Worm (Caenorhabditis elegans) whole organism, L1 larva: ENCODE measurements around the gene C34B4.4.

Experiments
- C34B4.2 ChIP-seq: sonication (generic microtip); optimal IDR thresholded peaks from 2 replicates; lab custom pipeline; 2017; ENCODE audit warnings: mild to moderate bottlenecking, missing genetic modification characterization, missing compliant biosample characterization
- Y116A8C.19 ChIP-seq: sonication (generic microtip); optimal IDR thresholded peaks from 2 replicates; lab custom pipeline; 2016; ENCODE audit warnings: missing compliant biosample characterization, missing genetic modification characterization, borderline replicate concordance
- ama-1 ChIP-seq: fragments of 150-350 bp; optimal IDR thresholded peaks from 2 replicates; lab custom pipeline; 2014
- ceh-63 ChIP-seq: fragments of 200-800 bp; sonication (Bioruptor generic); optimal IDR thresholded peaks from 2 replicates; lab custom pipeline; 2018; ENCODE audit warnings: mild to moderate bottlenecking, missing genetic modification characterization, missing compliant biosample characterization
- ceh-8 ChIP-seq: fragments of 200-800 bp; sonication (Bioruptor generic); optimal IDR thresholded peaks from 2 replicates; lab custom pipeline; 2018; ENCODE audit warnings: mild to moderate bottlenecking, missing genetic modification characterization, moderate library complexity, missing compliant biosample characterization
- ceh-82 ChIP-seq, 3 experiments: fragments of 150-350 bp in 1 of 3; sonication (generic microtip) in 2 of 3; optimal IDR thresholded peaks; 2 replicates each; lab custom pipeline; 2014 to 2017; ENCODE audit warnings: missing biosample characterization in 3 of 3, missing genetic modification characterization in 3 of 3
- ceh-88 ChIP-seq: fragments of 200-800 bp; sonication (Bioruptor generic); IDR thresholded peaks from 2 replicates; pipeline ENCODE4 v1.3.6; 2022; ENCODE audit warnings: missing genetic modification characterization, missing compliant biosample characterization
- ceh-90 ChIP-seq: sonication (generic microtip); optimal IDR thresholded peaks from 2 replicates; lab custom pipeline; 2016; ENCODE audit warnings: missing genetic modification characterization, missing compliant biosample characterization
- ces-1 ChIP-seq: fragments of 150-350 bp; optimal IDR thresholded peaks from 2 replicates; lab custom pipeline; 2014; ENCODE audit warnings: missing biosample characterization, missing genetic modification reagents, missing genetic modification characterization
- dpl-1 ChIP-seq, 3 experiments: fragments of 150-350 bp in 2 of 3; sonication (generic microtip) in 1 of 3; optimal IDR thresholded peaks; 2 replicates each; lab custom pipeline; 2014 to 2017; ENCODE audit warnings: missing biosample characterization in 3 of 3, missing genetic modification characterization in 3 of 3, missing genetic modification reagents in 3 of 3
- efl-1 ChIP-seq, 4 experiments: fragments of 150-350 bp; optimal IDR thresholded peaks in 3 of 4; peaks in 1 of 4; 1 replicate in 1 of 4; 2 replicates in 3 of 4; lab custom pipeline; 2014; ENCODE audit warnings: missing biosample characterization in 2 of 4, missing genetic modification characterization in 2 of 4, missing genetic modification reagents in 2 of 4
- egl-27 ChIP-seq, 2 experiments: fragments of 150-350 bp in 1 of 2; sonication (generic microtip); optimal IDR thresholded peaks; 3 replicates each; lab custom pipeline; 2017 to 2018; ENCODE audit warnings: missing biosample characterization in 2 of 2, missing genetic modification characterization in 2 of 2, missing genetic modification reagents in 2 of 2
- elt-2 ChIP-seq: sonication (generic microtip); optimal IDR thresholded peaks from 2 replicates; lab custom pipeline; 2016; ENCODE audit warnings: missing genetic modification characterization, mild to moderate bottlenecking, inconsistent platforms, missing compliant biosample characterization, missing genetic modification reagents
- elt-3 ChIP-seq, 6 experiments: fragments of 150-350 bp in 1 of 6; sonication (generic microtip); optimal IDR thresholded peaks; 2 replicates each; lab custom pipeline; 2017 to 2018; ENCODE audit warnings: missing biosample characterization in 6 of 6, missing genetic modification characterization in 6 of 6, inconsistent platforms in 1 of 6
- ets-5 ChIP-seq: fragments of 200-800 bp; sonication (Bioruptor generic); IDR thresholded peaks from 2 replicates; pipeline ENCODE4 v1.3.6; 2022; ENCODE audit warnings: missing genetic modification characterization, missing compliant biosample characterization
- fkh-4 ChIP-seq: sonication (generic microtip); optimal IDR thresholded peaks from 2 replicates; lab custom pipeline; 2016; ENCODE audit warnings: missing compliant biosample characterization, missing genetic modification characterization, borderline replicate concordance
- grh-1 ChIP-seq: fragments of 200-800 bp; sonication (Bioruptor generic); IDR thresholded peaks from 2 replicates; pipeline ENCODE4 v1.3.6; 2022; ENCODE audit warnings: missing genetic modification reagents, missing genetic modification characterization, missing compliant biosample characterization
- hlh-4 ChIP-seq: sonication (generic microtip); optimal IDR thresholded peaks from 2 replicates; lab custom pipeline; 2016; ENCODE audit warnings: mild to moderate bottlenecking, missing genetic modification characterization, missing compliant biosample characterization
- hpl-2 ChIP-seq: fragments of 150-350 bp; optimal IDR thresholded peaks from 2 replicates; lab custom pipeline; 2014; ENCODE audit warnings: missing biosample characterization, missing genetic modification reagents, missing genetic modification characterization
- lin-15B ChIP-seq: fragments of 150-350 bp; sonication (generic microtip); optimal IDR thresholded peaks from 3 replicates; lab custom pipeline; 2014; ENCODE audit warnings: missing biosample characterization, missing genetic modification characterization
- lin-35 ChIP-seq, 2 experiments: fragments of 150-350 bp; optimal IDR thresholded peaks; 2 replicates each; lab custom pipeline; 2014; ENCODE audit warnings: missing biosample characterization in 2 of 2, missing genetic modification characterization in 2 of 2, missing genetic modification reagents in 2 of 2
- lin-39 ChIP-seq: fragments of 150-350 bp; optimal IDR thresholded peaks from 2 replicates; lab custom pipeline; 2014; ENCODE audit warnings: missing biosample characterization, missing genetic modification reagents, missing genetic modification characterization
- lir-3 ChIP-seq: sonication (generic microtip); optimal IDR thresholded peaks from 2 replicates; lab custom pipeline; 2016; ENCODE audit warnings: mild to moderate bottlenecking, missing genetic modification characterization, moderate library complexity, missing compliant biosample characterization; ENCODE audit not compliant: poor library complexity
- lsy-2 ChIP-seq, 2 experiments: fragments of 150-350 bp; optimal IDR thresholded peaks; 2 replicates each; lab custom pipeline; 2014; ENCODE audit warnings: missing biosample characterization in 2 of 2, missing genetic modification characterization in 2 of 2
- mab-9 ChIP-seq: fragments of 200-800 bp; sonication (Bioruptor generic); IDR thresholded peaks from 2 replicates; pipeline ENCODE4 v1.3.6; 2022; ENCODE audit warnings: missing genetic modification reagents, missing genetic modification characterization, missing compliant biosample characterization
- mef-2 ChIP-seq: fragments of 150-350 bp; optimal IDR thresholded peaks from 2 replicates; lab custom pipeline; 2014; ENCODE audit warnings: missing biosample characterization, missing genetic modification characterization
- nhr-12 ChIP-seq: sonication (generic microtip); optimal IDR thresholded peaks from 2 replicates; lab custom pipeline; 2017; ENCODE audit warnings: missing biosample characterization, missing genetic modification characterization
- nhr-19 ChIP-seq: fragments of 200-800 bp; sonication (Bioruptor generic); conservative IDR thresholded peaks from 2 replicates; pipeline ENCODE4 v1.3.6; 2022; ENCODE audit warnings: missing genetic modification characterization, missing compliant biosample characterization
- nhr-237 ChIP-seq: fragments of 150-350 bp; optimal IDR thresholded peaks from 2 replicates; lab custom pipeline; 2014; ENCODE audit warnings: missing biosample characterization, missing genetic modification characterization
- nhr-28 ChIP-seq: fragments of 150-350 bp; optimal IDR thresholded peaks from 2 replicates; lab custom pipeline; 2014; ENCODE audit warnings: missing biosample characterization, missing genetic modification characterization
- nhr-47 ChIP-seq: sonication (generic microtip); optimal IDR thresholded peaks from 2 replicates; lab custom pipeline; 2016; ENCODE audit warnings: mild to moderate bottlenecking, missing genetic modification characterization, moderate library complexity, missing compliant biosample characterization
- nhr-71 ChIP-seq: sonication (generic microtip); optimal IDR thresholded peaks from 2 replicates; lab custom pipeline; 2016; ENCODE audit warnings: mild to moderate bottlenecking, missing genetic modification characterization, moderate library complexity, missing compliant biosample characterization
- nhr-77 ChIP-seq: fragments of 150-350 bp; optimal IDR thresholded peaks from 2 replicates; lab custom pipeline; 2014; ENCODE audit warnings: missing biosample characterization, missing genetic modification characterization
- nhr-84 ChIP-seq: sonication (generic microtip); optimal IDR thresholded peaks from 2 replicates; lab custom pipeline; 2017; ENCODE audit warnings: missing biosample characterization, missing genetic modification characterization
- nhr-85 ChIP-seq: sonication (generic microtip); peaks from one replicate; lab custom pipeline; 2016; ENCODE audit warnings: missing genetic modification characterization, inconsistent platforms, missing compliant biosample characterization
- pag-3 ChIP-seq: sonication (generic microtip); optimal IDR thresholded peaks from 2 replicates; lab custom pipeline; 2017; ENCODE audit warnings: missing genetic modification characterization, mild to moderate bottlenecking, missing compliant biosample characterization, antibody characterized with exemption, borderline replicate concordance; ENCODE audit not compliant: insufficient read depth
- rnt-1 ChIP-seq: sonication (generic microtip); optimal IDR thresholded peaks from 2 replicates; lab custom pipeline; 2016; ENCODE audit warnings: mild to moderate bottlenecking, missing genetic modification characterization, moderate library complexity, missing compliant biosample characterization
- skn-1 ChIP-seq: fragments of 150-350 bp; optimal IDR thresholded peaks from 2 replicates; lab custom pipeline; 2014; ENCODE audit warnings: missing biosample characterization, missing genetic modification characterization
- snu-23 ChIP-seq: sonication (generic microtip); optimal IDR thresholded peaks from 2 replicates; lab custom pipeline; 2016; ENCODE audit warnings: missing genetic modification characterization, missing compliant biosample characterization
- sox-4 ChIP-seq: sonication (generic microtip); optimal IDR thresholded peaks from 2 replicates; lab custom pipeline; 2016; ENCODE audit warnings: missing genetic modification characterization, missing compliant biosample characterization
- sup-37 ChIP-seq: fragments of 200-800 bp; sonication (Bioruptor generic); optimal IDR thresholded peaks from 2 replicates; lab custom pipeline; 2018; ENCODE audit warnings: mild to moderate bottlenecking, missing genetic modification characterization, missing compliant biosample characterization
- swsn-7 ChIP-seq: sonication (generic microtip); optimal IDR thresholded peaks from 2 replicates; lab custom pipeline; 2016; ENCODE audit warnings: missing genetic modification characterization, missing compliant biosample characterization
- tlp-1 ChIP-seq: fragments of 150-350 bp; optimal IDR thresholded peaks from 2 replicates; lab custom pipeline; 2014; ENCODE audit warnings: missing biosample characterization, missing genetic modification characterization
- unc-130 ChIP-seq: fragments of 150-350 bp; optimal IDR thresholded peaks from 2 replicates; lab custom pipeline; 2017; ENCODE audit warnings: missing biosample characterization, missing genetic modification characterization, inconsistent platforms
- unc-30 ChIP-seq: sonication (generic microtip); optimal IDR thresholded peaks from 2 replicates; lab custom pipeline; 2017; ENCODE audit warnings: missing biosample characterization, missing genetic modification characterization
- unc-62 ChIP-seq: fragments of 150-350 bp; optimal IDR thresholded peaks from 2 replicates; lab custom pipeline; 2014; ENCODE audit warnings: missing biosample characterization, missing genetic modification reagents, missing genetic modification characterization
- zag-1 ChIP-seq: fragments of 150-350 bp; optimal IDR thresholded peaks from 2 replicates; lab custom pipeline; 2014; ENCODE audit warnings: missing biosample characterization, missing genetic modification characterization

C34B4.4 gene

ce11 chrV:13081197-13081747, 8.9 kb upstream of the C34B4.4 start (continued):
- peak; percentile 44; the same call in 1 of the 2 replicates for TF ChIP-seq ceh-88 (GFP tag; lab: Robert Waterston, UW)
- TF ChIP-seq ceh-8 = no peak
- TF ChIP-seq ets-5 (GFP tag; lab: Robert Waterston, UW) = no peak
- peak; percentile 97 for TF ChIP-seq nhr-19
- peak; percentile 85 for TF ChIP-seq snu-23
- TF ChIP-seq rnt-1 (tag; lab: Kevin White, UChicago) = no peak
- TF ChIP-seq nhr-237 (tag; lab: Kevin White, UChicago) = no peak
- peak; percentile 57 to 73 for TF ChIP-seq lsy-2 (tag; optimal IDR thresholded peaks at IDR 0.05; lab: Kevin White, UChicago)
- TF ChIP-seq nhr-28 (tag; lab: Kevin White, UChicago) = no peak
- no peak for TF ChIP-seq fkh-4 (tag; lab: Kevin White, UChicago)
- TF ChIP-seq lin-35 (GFP tag; optimal IDR thresholded peaks at IDR 0.05; lab: Kevin White, UChicago) = peak; percentile 5 to 71
- TF ChIP-seq pag-3 (tag; lab: Kevin White, UChicago) = peak; percentile 60
- no peak for TF ChIP-seq hpl-2
- TF ChIP-seq skn-1 (tag; lab: Kevin White, UChicago) = no peak
- peak; percentile 77 for TF ChIP-seq nhr-47 (tag; lab: Kevin White, UChicago)
- peak; percentile 62 for TF ChIP-seq elt-2
- TF ChIP-seq hlh-4 (tag; lab: Kevin White, UChicago) = no peak
- peak; percentile 75 for TF ChIP-seq lin-39 (tag; lab: Kevin White, UChicago)
- peak; percentile 24 for TF ChIP-seq unc-62
- no peak for TF ChIP-seq mef-2
- TF ChIP-seq unc-30 (tag; lab: Kevin White, UChicago) = no peak
- no peak for TF ChIP-seq ama-1 (lab: Kevin White, UChicago)
- peak; percentile 97 for TF ChIP-seq nhr-71 (tag; lab: Kevin White, UChicago)
- no peak for TF ChIP-seq ces-1 (GFP tag; lab: Kevin White, UChicago)
- peak in 2 of 3 experiments; percentile 2 to 25 for TF ChIP-seq ceh-82 (tag; optimal IDR thresholded peaks at IDR 0.05; lab: Kevin White, UChicago)
- peak in 5 of 6 experiments; percentile 86 to 100 (median 96) for TF ChIP-seq elt-3 (tag; optimal IDR thresholded peaks at IDR 0.05; lab: Kevin White, UChicago)
- TF ChIP-seq sox-4 (tag; lab: Kevin White, UChicago) = no peak
- no peak for TF ChIP-seq nhr-84 (tag; lab: Kevin White, UChicago)
- no peak for TF ChIP-seq zag-1 (tag; lab: Kevin White, UChicago)
- TF ChIP-seq unc-130 (tag; lab: Kevin White, UChicago) = peak; percentile 6
- TF ChIP-seq lir-3 = peak; percentile 45
- TF ChIP-seq egl-27 (tag; optimal IDR thresholded peaks at IDR 0.05; lab: Kevin White, UChicago) = peak; percentile 53 to 65
- peak; percentile 100 for TF ChIP-seq nhr-85
- no peak for TF ChIP-seq nhr-12
- TF ChIP-seq ceh-63 (GFP tag; lab: Kevin White, UChicago) = no peak
- TF ChIP-seq mab-9 = no peak
- TF ChIP-seq nhr-77 (tag; lab: Kevin White, UChicago) = peak; percentile 36
- TF ChIP-seq grh-1 (GFP tag; lab: Robert Waterston, UW) = peak; percentile 100
- no peak for TF ChIP-seq Y116A8C.19 (tag; lab: Kevin White, UChicago)
- no peak for TF ChIP-seq tlp-1 (tag; lab: Kevin White, UChicago)
- TF ChIP-seq ceh-90 (tag; lab: Kevin White, UChicago) = no peak
- no peak for TF ChIP-seq lin-15B
- TF ChIP-seq sup-37 (GFP tag; lab: Kevin White, UChicago) = no peak
- peak; percentile 1 for TF ChIP-seq swsn-7 (tag; lab: Kevin White, UChicago)
- TF ChIP-seq efl-1 (optimal IDR thresholded peaks at IDR 0.05; lab: Kevin White, UChicago) = peak in 1 of 2 experiments; percentile 26
- peak in 1 of 2 experiments; percentile 89 for TF ChIP-seq efl-1 (GFP tag; optimal IDR thresholded peaks at IDR 0.05 in 1 of 2; lab: Kevin White, UChicago)
- TF ChIP-seq C34B4.2 (tag; lab: Kevin White, UChicago) = no peak
- peak in 1 of 3 experiments; percentile 64 for TF ChIP-seq dpl-1 (GFP tag; optimal IDR thresholded peaks at IDR 0.05; lab: Kevin White, UChicago)
- TF ChIP-seq, all 84 proteins: peak for 37
